5 fruit fly cellular contexts compared by ENCODE assay signal in genomic region chrX:19317058-19317767, dm6.
TF ChIP-seq lines count a peak whose summit lies in the region.

No protein-coding gene starts in this region.

- TF ChIP-seq CTCF in whole organism, embryonic (GFP tag; optimal IDR thresholded peaks at IDR 0.05; lab: Kevin White, UChicago) = no peak

TF ChIP-seq in whole organism, adult, 20 proteins besides CTCF, POLR2A, EP300 and RAD21 (continues in another document):
- peak; percentile 49 for TF ChIP-seq cic (GFP tag; optimal IDR thresholded peaks at IDR 0.05; lab: Kevin White, UChicago)
- no peak for TF ChIP-seq Clk (GFP tag; optimal IDR thresholded peaks at IDR 0.05; lab: Kevin White, UChicago)
- TF ChIP-seq ovo (GFP tag; optimal IDR thresholded peaks at IDR 0.05; lab: Kevin White, UChicago) = no peak
- no peak for TF ChIP-seq kay (GFP tag; lab: Kevin White, UChicago; ENCODE audit: borderline replicate concordance)
- TF ChIP-seq CG12768 (GFP tag; optimal IDR thresholded peaks at IDR 0.05; lab: Kevin White, UChicago) = no peak
- TF ChIP-seq cnc (optimal IDR thresholded peaks at IDR 0.05; lab: Kevin White, UChicago) = no peak
- TF ChIP-seq CG7045 (GFP tag; optimal IDR thresholded peaks at IDR 0.05; lab: Kevin White, UChicago) = no peak
- peak; percentile 77 for TF ChIP-seq CG7101 (tag; optimal IDR thresholded peaks at IDR 0.05; lab: Kevin White, UChicago)
- TF ChIP-seq bab1 (GFP tag; optimal IDR thresholded peaks at IDR 0.05; lab: Kevin White, UChicago) = peak; percentile 50
- no peak for TF ChIP-seq Mnt (GFP tag; optimal IDR thresholded peaks at IDR 0.05; lab: Kevin White, UChicago)
- TF ChIP-seq CG5204 (GFP tag; optimal IDR thresholded peaks at IDR 0.05; lab: Kevin White, UChicago) = no peak
- peak; percentile 69 for TF ChIP-seq CG11617 (GFP tag; optimal IDR thresholded peaks at IDR 0.05; lab: Kevin White, UChicago)
- TF ChIP-seq tj (GFP tag; optimal IDR thresholded peaks at IDR 0.05; lab: Kevin White, UChicago) = peak; percentile 34
- TF ChIP-seq Crg-1 (GFP tag; optimal IDR thresholded peaks at IDR 0.05; lab: Kevin White, UChicago) = no peak
- no peak for TF ChIP-seq toe (GFP tag; optimal IDR thresholded peaks at IDR 0.05; lab: Kevin White, UChicago)
- peak; percentile 44 for TF ChIP-seq pad (GFP tag; optimal IDR thresholded peaks at IDR 0.05; lab: Kevin White, UChicago)
- TF ChIP-seq CG33017 (tag; optimal IDR thresholded peaks at IDR 0.05; lab: Kevin White, UChicago) = peak; percentile 71
- no peak for TF ChIP-seq Hr96 (GFP tag; optimal IDR thresholded peaks at IDR 0.05; lab: Kevin White, UChicago)
- TF ChIP-seq CG1620 (GFP tag; optimal IDR thresholded peaks at IDR 0.05; lab: Kevin White, UChicago) = no peak

TF ChIP-seq in whole organism, embryonic, 481 proteins besides CTCF, POLR2A, EP300 and RAD21 (continues in another document):
- TF ChIP-seq HLH3B (GFP tag; IDR thresholded peaks at IDR 0.05; lab: Robert Waterston, UW) = peak; percentile 49
- TF ChIP-seq CG10209 (GFP tag; optimal IDR thresholded peaks at IDR 0.05; lab: Kevin White, UChicago) = peak; percentile 58
- peak; percentile 36 for TF ChIP-seq CG1529 (GFP tag; optimal IDR thresholded peaks at IDR 0.05; lab: Kevin White, UChicago)
- TF ChIP-seq CG10543 (GFP tag; optimal IDR thresholded peaks at IDR 0.05; lab: Kevin White, UChicago) = peak; percentile 34
- no peak for TF ChIP-seq CG15011 (GFP tag; optimal IDR thresholded peaks at IDR 0.05; lab: Kevin White, UChicago)
- peak; percentile 70 for TF ChIP-seq CG9727 (GFP tag; optimal IDR thresholded peaks at IDR 0.05; lab: Kevin White, UChicago)
- TF ChIP-seq Hr3 (GFP tag; optimal IDR thresholded peaks at IDR 0.05; lab: Kevin White, UChicago) = peak; percentile 47
- TF ChIP-seq CG1233 (GFP tag; optimal IDR thresholded peaks at IDR 0.05; lab: Kevin White, UChicago) = peak; percentile 29
- TF ChIP-seq shn (GFP tag; optimal IDR thresholded peaks at IDR 0.05; lab: Kevin White, UChicago) = no peak
- TF ChIP-seq Six4 (GFP tag; optimal IDR thresholded peaks at IDR 0.05; lab: Kevin White, UChicago) = peak; percentile 45
- no peak for TF ChIP-seq CkIIα-i1 (GFP tag; IDR thresholded peaks at IDR 0.05; lab: Robert Waterston, UW)
- TF ChIP-seq CG6654 (GFP tag; optimal IDR thresholded peaks at IDR 0.05; lab: Kevin White, UChicago) = peak; percentile 22
- peak in 1 of 2 experiments; percentile 55 for TF ChIP-seq Eip74EF (GFP tag; optimal IDR thresholded peaks at IDR 0.05; lab: Kevin White, UChicago)
- TF ChIP-seq CG18619 (GFP tag; optimal IDR thresholded peaks at IDR 0.05; lab: Kevin White, UChicago) = peak; percentile 50
- TF ChIP-seq zfh1 (GFP tag; IDR thresholded peaks at IDR 0.05; lab: Robert Waterston, UW) = 0 out of 3 replicates have a peak, but pooled peaks have one; percentile 47
- 0 out of 2 replicates have a peak, but pooled peaks have one; percentile 39 for TF ChIP-seq CG14014 (GFP tag; IDR thresholded peaks at IDR 0.05; lab: Robert Waterston, UW)
- peak; percentile 74 for TF ChIP-seq CG32772 (GFP tag; IDR thresholded peaks at IDR 0.05; lab: Robert Waterston, UW)
- TF ChIP-seq nom (GFP tag; optimal IDR thresholded peaks at IDR 0.05; lab: Kevin White, UChicago) = peak; percentile 19

TF ChIP-seq in whole organism, prepupa, 60 proteins besides CTCF, POLR2A, EP300 and RAD21 (continues in another document):
- TF ChIP-seq Eip75B (GFP tag; optimal IDR thresholded peaks at IDR 0.05; lab: Kevin White, UChicago) (no peak), CG11902 (GFP tag; optimal IDR thresholded peaks at IDR 0.05; lab: Kevin White, UChicago) (no peak), Ets21C (GFP tag; optimal IDR thresholded peaks at IDR 0.05; lab: Kevin White, UChicago) (no peak), CG6276 (GFP tag; optimal IDR thresholded peaks at IDR 0.05; lab: Kevin White, UChicago) (peak; percentile 47), Hr4 (GFP tag; optimal IDR thresholded peaks at IDR 0.05; lab: Kevin White, UChicago) (no peak), CG4318 (GFP tag; optimal IDR thresholded peaks at IDR 0.05; lab: Kevin White, UChicago) (peak; percentile 37), lz (GFP tag; optimal IDR thresholded peaks at IDR 0.05; lab: Kevin White, UChicago) (no peak), CG3919 (GFP tag; optimal IDR thresholded peaks at IDR 0.05; lab: Kevin White, UChicago) (peak; percentile 28), Sox15 (GFP tag; optimal IDR thresholded peaks at IDR 0.05; lab: Kevin White, UChicago) (no peak), CG6792 (GFP tag; optimal IDR thresholded peaks at IDR 0.05; lab: Kevin White, UChicago) (peak; percentile 29), CG10631 (GFP tag; optimal IDR thresholded peaks at IDR 0.05; lab: Kevin White, UChicago) (peak; percentile 64), pdm3 (GFP tag; optimal IDR thresholded peaks at IDR 0.05; lab: Kevin White, UChicago) (no peak), Sox14 (GFP tag; optimal IDR thresholded peaks at IDR 0.05; lab: Kevin White, UChicago) (no peak), CG11762 (GFP tag; optimal IDR thresholded peaks at IDR 0.05; lab: Kevin White, UChicago; ENCODE audit: insufficient read depth) (no peak), CG9139 (GFP tag; optimal IDR thresholded peaks at IDR 0.05; lab: Kevin White, UChicago) (peak; percentile 29), Met (GFP tag; optimal IDR thresholded peaks at IDR 0.05; lab: Kevin White, UChicago) (no peak), CG8632 (GFP tag; optimal IDR thresholded peaks at IDR 0.05; lab: Kevin White, UChicago) (peak; percentile 58), dsx (GFP tag; optimal IDR thresholded peaks at IDR 0.05; lab: Kevin White, UChicago; ENCODE audit: poor library complexity, severe bottlenecking) (peak; percentile 61), Gug (GFP tag; IDR thresholded peaks at IDR 0.05; lab: Robert Waterston, UW) (peak; percentile 50)

TF ChIP-seq in whole organism, pupa, 21 proteins besides CTCF, POLR2A, EP300 and RAD21:
- peak; percentile 58 for TF ChIP-seq CG9948 (tag; optimal IDR thresholded peaks at IDR 0.05; lab: Kevin White, UChicago)
- peak; percentile 36; the same call in 1 of the 2 replicates for TF ChIP-seq CG32121 (GFP tag; IDR thresholded peaks at IDR 0.05; lab: Robert Waterston, UW)
- TF ChIP-seq fd96Ca (GFP tag; IDR thresholded peaks at IDR 0.05; lab: Robert Waterston, UW) = no peak
- peak; percentile 33 for TF ChIP-seq Snoo (tag; optimal IDR thresholded peaks at IDR 0.05; lab: Kevin White, UChicago)
- no peak; the same call in 2 of the 3 replicates for TF ChIP-seq CG4496 (GFP tag; IDR thresholded peaks at IDR 0.05; lab: Robert Waterston, UW)
- TF ChIP-seq CG17806 (tag; optimal IDR thresholded peaks at IDR 0.05; lab: Kevin White, UChicago) = peak; percentile 66
- peak; percentile 60 for TF ChIP-seq CG8159 (tag; optimal IDR thresholded peaks at IDR 0.05; lab: Kevin White, UChicago)
- TF ChIP-seq rn (GFP tag; IDR thresholded peaks at IDR 0.05; lab: Robert Waterston, UW) = no peak
- TF ChIP-seq Ets98B (GFP tag; IDR thresholded peaks at IDR 0.05; lab: Robert Waterston, UW) = peak; percentile 26; the same call in 1 of the 2 replicates
- TF ChIP-seq CG12605 (GFP tag; IDR thresholded peaks at IDR 0.05; lab: Robert Waterston, UW) = peak; percentile 27; the same call in 1 of the 2 replicates
- peak; percentile 38 for TF ChIP-seq CG8301 (tag; optimal IDR thresholded peaks at IDR 0.05; lab: Kevin White, UChicago)
- TF ChIP-seq EcR (GFP tag; optimal IDR thresholded peaks at IDR 0.05; lab: Kevin White, UChicago) = no peak
- no peak for TF ChIP-seq Pif1A (GFP tag; optimal IDR thresholded peaks at IDR 0.05; lab: Kevin White, UChicago)
- no peak for TF ChIP-seq CG10348 (GFP tag; IDR thresholded peaks at IDR 0.05; lab: Robert Waterston, UW)
- peak; percentile 1 for TF ChIP-seq D1 (tag; optimal IDR thresholded peaks at IDR 0.05; lab: Kevin White, UChicago)
- TF ChIP-seq CG14655 (GFP tag; optimal IDR thresholded peaks at IDR 0.05; lab: Kevin White, UChicago) = peak; percentile 70
- peak; percentile 23 for TF ChIP-seq CG34367 (tag; optimal IDR thresholded peaks at IDR 0.05; lab: Kevin White, UChicago)
- peak; percentile 19 for TF ChIP-seq Pif1B (GFP tag; optimal IDR thresholded peaks at IDR 0.05; lab: Kevin White, UChicago)
- no peak for TF ChIP-seq gl (tag; optimal IDR thresholded peaks at IDR 0.05; lab: Kevin White, UChicago)
- peak; percentile 55 for TF ChIP-seq CG15710 (tag; optimal IDR thresholded peaks at IDR 0.05; lab: Kevin White, UChicago)
- TF ChIP-seq CG13204 (GFP tag; optimal IDR thresholded peaks at IDR 0.05; lab: Kevin White, UChicago) = no peak

TF ChIP-seq in whole organism, wandering third instar larva, 38 proteins besides CTCF, POLR2A, EP300 and RAD21:
- TF ChIP-seq psq (GFP tag; optimal IDR thresholded peaks at IDR 0.05; lab: Kevin White, UChicago) = peak; percentile 9
- peak; percentile 27 for TF ChIP-seq Sp1 (GFP tag; optimal IDR thresholded peaks at IDR 0.05; lab: Kevin White, UChicago)
- no peak for TF ChIP-seq dsf (GFP tag; optimal IDR thresholded peaks at IDR 0.05; lab: Kevin White, UChicago; ENCODE audit: borderline replicate concordance)
- peak; percentile 41 for TF ChIP-seq HLH106 (tag; optimal IDR thresholded peaks at IDR 0.05; lab: Kevin White, UChicago)
- TF ChIP-seq sv (GFP tag; optimal IDR thresholded peaks at IDR 0.05; lab: Kevin White, UChicago) = peak; percentile 10
- TF ChIP-seq Hr83 (GFP tag; optimal IDR thresholded peaks at IDR 0.05; lab: Kevin White, UChicago; ENCODE audit: poor library complexity, severe bottlenecking) = no peak
- TF ChIP-seq ey (GFP tag; optimal IDR thresholded peaks at IDR 0.05; lab: Kevin White, UChicago) = no peak
- no peak for TF ChIP-seq Hr78 (GFP tag; optimal IDR thresholded peaks at IDR 0.05; lab: Kevin White, UChicago)
- peak in 1 of 2 experiments; percentile 22 for TF ChIP-seq foxo (GFP tag; optimal IDR thresholded peaks at IDR 0.05; lab: Kevin White, UChicago)
- TF ChIP-seq GATAd (GFP tag; optimal IDR thresholded peaks at IDR 0.05; lab: Kevin White, UChicago) = no peak
- TF ChIP-seq sage (GFP tag; optimal IDR thresholded peaks at IDR 0.05; lab: Kevin White, UChicago) = no peak
- TF ChIP-seq OdsH (GFP tag; optimal IDR thresholded peaks at IDR 0.05; lab: Kevin White, UChicago) = no peak
- TF ChIP-seq Dif (GFP tag; optimal IDR thresholded peaks at IDR 0.05; lab: Kevin White, UChicago; ENCODE audit: partially characterized antibody) = no peak
TF ChIP-seq in whole organism, wandering third instar larva: peak in this region for 5.
